Fruit fly (Drosophila melanogaster) whole organism, embryonic: ENCODE data around the gene Cont.

ENCODE experiments used
- Asciz ChIP-seq: fragments of 200-800 bp; sonication (Bioruptor generic); optimal IDR thresholded peaks from 2 replicates; lab custom pipeline; 2017; ENCODE audit warnings: missing biosample characterization, mild to moderate bottlenecking, missing genetic modification characterization, missing genetic modification reagents
- Atf3 ChIP-seq: fragments of 200-800 bp; sonication (Bioruptor generic); optimal IDR thresholded peaks from 3 replicates; lab custom pipeline; 2016; ENCODE audit warnings: missing biosample characterization, missing genetic modification characterization
- Bgb ChIP-seq: fragments of 200-800 bp; sonication (Bioruptor generic); IDR thresholded peaks from 2 replicates; pipeline ENCODE4 v1.3.6; 2022; ENCODE audit warnings: missing biosample characterization, missing genetic modification characterization; ENCODE audit not compliant: partially characterized antibody
- CG10209 ChIP-seq: fragments of 200-800 bp; sonication (Bioruptor generic); optimal IDR thresholded peaks from 3 replicates; lab custom pipeline; 2017; ENCODE audit warnings: missing biosample characterization, mild to moderate bottlenecking, missing genetic modification characterization, missing genetic modification reagents
- CG11398 ChIP-seq: fragments of 200-800 bp; sonication (Bioruptor generic); optimal IDR thresholded peaks from 2 replicates; lab custom pipeline; 2016; ENCODE audit warnings: missing biosample characterization, missing genetic modification characterization
- CG13624 ChIP-seq: fragments of 200-800 bp; sonication (Bioruptor generic); optimal IDR thresholded peaks from 2 replicates; lab custom pipeline; 2016; ENCODE audit warnings: missing biosample characterization, missing genetic modification characterization
- CG14014 ChIP-seq: fragments of 200-800 bp; sonication (Bioruptor generic); IDR thresholded peaks from 2 replicates; pipeline ENCODE4 v1.3.6; 2022; ENCODE audit warnings: missing biosample characterization, missing genetic modification characterization
- CG14860 ChIP-seq: fragments of 200-800 bp; sonication (Bioruptor generic); IDR thresholded peaks from 3 replicates; pipeline ENCODE4 v1.3.6; 2022; ENCODE audit warnings: missing biosample characterization, missing genetic modification characterization; ENCODE audit not compliant: partially characterized antibody
- CG16813 ChIP-seq: fragments of 200-800 bp; sonication (Bioruptor generic); IDR thresholded peaks from 3 replicates; pipeline ENCODE4 v1.3.6; 2022; ENCODE audit warnings: missing biosample characterization, missing genetic modification characterization; ENCODE audit not compliant: partially characterized antibody
- CG17802 ChIP-seq: fragments of 200-800 bp; sonication (Bioruptor generic); optimal IDR thresholded peaks from 2 replicates; lab custom pipeline; 2018; ENCODE audit warnings: missing biosample characterization, mild to moderate bottlenecking, missing genetic modification characterization, moderate library complexity
- CG30403 ChIP-seq: fragments of 200-800 bp; sonication (Bioruptor generic); optimal IDR thresholded peaks from 3 replicates; lab custom pipeline; 2016; ENCODE audit warnings: missing biosample characterization, missing genetic modification characterization
- CG31388 ChIP-seq: fragments of 200-800 bp; sonication (Bioruptor generic); optimal IDR thresholded peaks from 2 replicates; lab custom pipeline; 2016; ENCODE audit warnings: missing biosample characterization, missing genetic modification characterization
- CG34376 ChIP-seq: fragments of 200-800 bp; sonication (Bioruptor generic); optimal IDR thresholded peaks from 2 replicates; lab custom pipeline; 2018; ENCODE audit warnings: missing biosample characterization, mild to moderate bottlenecking, missing genetic modification characterization
- CG3847 ChIP-seq: fragments of 200-800 bp; sonication (Bioruptor generic); IDR thresholded peaks from 2 replicates; pipeline ENCODE4 v1.3.6; 2022; ENCODE audit warnings: missing biosample characterization, missing genetic modification characterization
- CG3995 ChIP-seq: fragments of 200-800 bp; sonication (Bioruptor generic); optimal IDR thresholded peaks from 3 replicates; lab custom pipeline; 2016; ENCODE audit warnings: missing biosample characterization, missing genetic modification characterization
- CG6689 ChIP-seq: fragments of 200-800 bp; sonication (Bioruptor generic); IDR thresholded peaks from 2 replicates; pipeline ENCODE4 v1.3.6; 2022; ENCODE audit warnings: missing biosample characterization, missing genetic modification characterization
- CG7372 ChIP-seq: fragments of 200-800 bp; sonication (Bioruptor generic); IDR thresholded peaks from 2 replicates; pipeline ENCODE4 v1.3.6; 2022; ENCODE audit warnings: missing biosample characterization, missing genetic modification characterization
- CG7556 ChIP-seq: fragments of 200-800 bp; sonication (Bioruptor generic); optimal IDR thresholded peaks from 2 replicates; lab custom pipeline; 2017; ENCODE audit warnings: missing biosample characterization, mild to moderate bottlenecking, missing genetic modification characterization
- CG9797 ChIP-seq: fragments of 200-800 bp; sonication (Bioruptor generic); optimal IDR thresholded peaks from 3 replicates; lab custom pipeline; 2018; ENCODE audit warnings: missing biosample characterization, mild to moderate bottlenecking, missing genetic modification characterization
- CTCF ChIP-seq: fragments of 200-800 bp; sonication (Bioruptor generic); optimal IDR thresholded peaks from 2 replicates; lab custom pipeline; 2017; ENCODE audit warnings: missing biosample characterization, mild to moderate bottlenecking, missing genetic modification characterization, moderate library complexity
- CoRest ChIP-seq: fragments of 200-800 bp; sonication (Bioruptor generic); optimal IDR thresholded peaks from 3 replicates; lab custom pipeline; 2018; ENCODE audit warnings: missing biosample characterization, mild to moderate bottlenecking, missing genetic modification characterization, moderate library complexity
- CrebB ChIP-seq: fragments of 200-800 bp; sonication (Bioruptor generic); optimal IDR thresholded peaks from 3 replicates; lab custom pipeline; 2018; ENCODE audit warnings: missing biosample characterization, mild to moderate bottlenecking, missing genetic modification characterization
- Dad ChIP-seq: fragments of 200-800 bp; sonication (Bioruptor generic); optimal IDR thresholded peaks from 3 replicates; lab custom pipeline; 2016; ENCODE audit warnings: missing biosample characterization, missing genetic modification characterization
- Dref ChIP-seq: fragments of 200-800 bp; sonication (Bioruptor generic); IDR thresholded peaks from 2 replicates; pipeline ENCODE4 v1.3.6; 2022; ENCODE audit warnings: missing biosample characterization, missing genetic modification characterization
- Fer1 ChIP-seq: fragments of 200-800 bp; sonication (Bioruptor generic); optimal IDR thresholded peaks from 2 replicates; lab custom pipeline; 2017; ENCODE audit warnings: missing biosample characterization, mild to moderate bottlenecking, missing genetic modification characterization
- HLH54F ChIP-seq: fragments of 200-800 bp; sonication (Bioruptor generic); optimal IDR thresholded peaks from 3 replicates; lab custom pipeline; 2016; ENCODE audit warnings: missing biosample characterization, missing genetic modification characterization
- Hr78 ChIP-seq, 2 experiments: fragments of 200-800 bp in 1 of 2; fragments of >200 bp in 1 of 2; sonication (Bioruptor generic) in 1 of 2; optimal IDR thresholded peaks; 2 replicates each; lab custom pipeline; 2017 to 2019; ENCODE audit warnings: missing biosample characterization in 2 of 2, missing genetic modification characterization in 2 of 2, mild to moderate bottlenecking in 1 of 2, moderate library complexity in 1 of 2
- Lhr ChIP-seq: fragments of 200-800 bp; sonication (Bioruptor generic); optimal IDR thresholded peaks from 3 replicates; lab custom pipeline; 2017; ENCODE audit warnings: mild to moderate bottlenecking, missing biosample characterization, missing genetic modification reagents, missing genetic modification characterization
- Meics ChIP-seq: fragments of 200-800 bp; sonication (Bioruptor generic); optimal IDR thresholded peaks from 2 replicates; lab custom pipeline; 2017; ENCODE audit warnings: missing biosample characterization, mild to moderate bottlenecking, missing genetic modification characterization
- NC2α ChIP-seq: fragments of 200-800 bp; sonication (Bioruptor generic); optimal IDR thresholded peaks from 2 replicates; lab custom pipeline; 2016; ENCODE audit warnings: missing biosample characterization, missing genetic modification characterization
- Nf-YC ChIP-seq: fragments of 200-800 bp; optimal IDR thresholded peaks from 3 replicates; lab custom pipeline; 2019; ENCODE audit warnings: missing biosample characterization, mild to moderate bottlenecking, missing genetic modification characterization, moderate library complexity
- Six4 ChIP-seq: fragments of 200-800 bp; sonication (Bioruptor generic); optimal IDR thresholded peaks from 2 replicates; lab custom pipeline; 2016; ENCODE audit warnings: missing biosample characterization, missing genetic modification characterization
- Stat92E ChIP-seq, 3 experiments: fragments of >200 bp in 2 of 3; fragments of 200-800 bp in 1 of 3; sonication (Bioruptor generic) in 1 of 3; optimal IDR thresholded peaks; 2 replicates each; lab custom pipeline; 2017 to 2019; ENCODE audit warnings: missing biosample characterization in 3 of 3, missing genetic modification characterization in 3 of 3, mild to moderate bottlenecking in 1 of 3, moderate library complexity in 1 of 3
- Xrp1 ChIP-seq: fragments of 200-800 bp; sonication (Bioruptor generic); IDR thresholded peaks from 2 replicates; pipeline ENCODE4 v1.3.6; 2022; ENCODE audit warnings: missing biosample characterization, missing genetic modification characterization
- bab2 ChIP-seq: fragments of 200-800 bp; sonication (Bioruptor generic); optimal IDR thresholded peaks from 2 replicates; lab custom pipeline; 2016; ENCODE audit warnings: missing biosample characterization, missing genetic modification characterization
- bsh ChIP-seq, 2 experiments: fragments of 200-800 bp; sonication (Bioruptor generic); optimal IDR thresholded peaks; 2 replicates each; lab custom pipeline; 2017 to 2018; ENCODE audit warnings: mild to moderate bottlenecking in 2 of 2, missing biosample characterization in 2 of 2, missing genetic modification characterization in 2 of 2, moderate library complexity in 1 of 2
- chn ChIP-seq: fragments of 200-800 bp; sonication (Bioruptor generic); optimal IDR thresholded peaks from 2 replicates; lab custom pipeline; 2016; ENCODE audit warnings: missing biosample characterization, missing genetic modification characterization
- dpn ChIP-seq, 2 experiments: fragments of 200-800 bp; sonication (Bioruptor generic); optimal IDR thresholded peaks; 3 replicates each; lab custom pipeline; 2016; ENCODE audit warnings: missing biosample characterization in 2 of 2, missing genetic modification characterization in 2 of 2
- ewg ChIP-seq: fragments of 200-800 bp; sonication (Bioruptor generic); optimal IDR thresholded peaks from 3 replicates; lab custom pipeline; 2017; ENCODE audit warnings: mild to moderate bottlenecking, missing biosample characterization, missing genetic modification reagents, missing genetic modification characterization
- ftz-f1 ChIP-seq: fragments of 200-800 bp; sonication (Bioruptor generic); optimal IDR thresholded peaks from 2 replicates; lab custom pipeline; 2016; ENCODE audit warnings: missing biosample characterization, missing genetic modification characterization
- her ChIP-seq: fragments of 200-800 bp; sonication (Bioruptor generic); optimal IDR thresholded peaks from 2 replicates; lab custom pipeline; 2016; ENCODE audit warnings: missing biosample characterization, missing genetic modification characterization
- inv ChIP-seq: fragments of 200-800 bp; sonication (Bioruptor generic); IDR thresholded peaks from 2 replicates; pipeline ENCODE4 v1.3.6; 2022; ENCODE audit warnings: missing biosample characterization, missing genetic modification characterization; ENCODE audit not compliant: partially characterized antibody
- jumu ChIP-seq: fragments of 200-800 bp; sonication (Bioruptor generic); optimal IDR thresholded peaks from 3 replicates; lab custom pipeline; 2016; ENCODE audit warnings: missing biosample characterization, missing genetic modification characterization
- pho ChIP-seq: fragments of 200-800 bp; sonication (Bioruptor generic); optimal IDR thresholded peaks from 2 replicates; lab custom pipeline; 2016; ENCODE audit warnings: missing biosample characterization, missing genetic modification characterization
- pnt ChIP-seq: fragments of 200-800 bp; sonication (Bioruptor generic); optimal IDR thresholded peaks from 3 replicates; lab custom pipeline; 2016; ENCODE audit warnings: missing biosample characterization, missing genetic modification characterization
- psq ChIP-seq: fragments of 200-800 bp; sonication (Bioruptor generic); optimal IDR thresholded peaks from 2 replicates; lab custom pipeline; 2017; ENCODE audit warnings: missing biosample characterization, missing genetic modification characterization
- row ChIP-seq: fragments of 200-800 bp; sonication (Bioruptor generic); IDR thresholded peaks from 3 replicates; pipeline ENCODE4 v1.3.6; 2022; ENCODE audit warnings: missing biosample characterization, missing genetic modification characterization
- sd ChIP-seq: fragments of 200-800 bp; sonication (Bioruptor generic); optimal IDR thresholded peaks from 3 replicates; lab custom pipeline; 2018; ENCODE audit warnings: missing biosample characterization, mild to moderate bottlenecking, missing genetic modification characterization, moderate library complexity
- sug ChIP-seq: fragments of 200-800 bp; optimal IDR thresholded peaks from 2 replicates; lab custom pipeline; 2019; ENCODE audit warnings: missing biosample characterization, mild to moderate bottlenecking, missing genetic modification characterization, moderate library complexity
- trem ChIP-seq: fragments of 200-800 bp; optimal IDR thresholded peaks from 3 replicates; lab custom pipeline; 2019; ENCODE audit warnings: missing biosample characterization, mild to moderate bottlenecking, missing genetic modification characterization, moderate library complexity

The Cont gene

dm6 chr3R:4387490-4387889 lies 6.4 kb downstream of the Cont start, which contains the start of gene tub (continued):
- TF ChIP-seq CG11398 (GFP tag; lab: Kevin White, UChicago) (peak; percentile 30), row (GFP tag; lab: Robert Waterston, UW) (peak; percentile 85), CoRest (tag; lab: Kevin White, UChicago) (peak; percentile 49), Fer1 (GFP tag; lab: Kevin White, UChicago) (peak; percentile 16), CrebB (tag; lab: Kevin White, UChicago) (peak; percentile 32), CG6689 (0 out of 2 replicates have a peak, but pooled peaks have one; percentile 25), her (GFP tag; lab: Kevin White, UChicago) (peak; percentile 23), Dref (peak; percentile 47), CG31388 (GFP tag; lab: Kevin White, UChicago) (peak; percentile 8), HLH54F (peak; percentile 28), Atf3 (GFP tag; lab: Kevin White, UChicago) (no peak), CG14014 (GFP tag; lab: Robert Waterston, UW) (peak; percentile 40; the same call in 1 of the 2 replicates), Bgb (GFP tag; lab: Robert Waterston, UW) (peak; percentile 19; the same call in 1 of the 2 replicates), Asciz (no peak), Meics (GFP tag; lab: Kevin White, UChicago) (peak; percentile 29), CG17802 (peak; percentile 80), Dad (GFP tag; lab: Kevin White, UChicago) (peak; percentile 28), CG10209 (GFP tag; lab: Kevin White, UChicago) (peak; percentile 11), Xrp1 (GFP tag; lab: Robert Waterston, UW) (peak; percentile 34), inv (GFP tag; lab: Robert Waterston, UW) (no peak), Stat92E (GFP tag; optimal IDR thresholded peaks at IDR 0.05; lab: Kevin White, UChicago) (peak in 1 of 3 experiments; percentile 13), CG9797 (GFP tag; lab: Kevin White, UChicago) (peak; percentile 84), CG7556 (GFP tag; lab: Kevin White, UChicago) (peak; percentile 6), bab2 (GFP tag; lab: Kevin White, UChicago) (peak; percentile 50), psq (GFP tag; lab: Kevin White, UChicago) (peak; percentile 32), ewg (GFP tag; lab: Kevin White, UChicago) (peak; percentile 35), CG13624 (GFP tag; lab: Kevin White, UChicago) (peak; percentile 49), CG16813 (GFP tag; lab: Robert Waterston, UW) (no peak), CG34376 (peak; percentile 11), CG3995 (GFP tag; lab: Kevin White, UChicago) (peak; percentile 6), dpn (GFP tag; optimal IDR thresholded peaks at IDR 0.05; lab: Kevin White, UChicago) (peak; percentile 33 to 56), Nf-YC (peak; percentile 43), CG30403 (GFP tag; lab: Kevin White, UChicago) (peak; percentile 41), jumu (GFP tag; lab: Kevin White, UChicago) (peak; percentile 13), sd (tag; lab: Kevin White, UChicago) (no peak), CG7372 (peak; percentile 29; the same call in 1 of the 2 replicates), Six4 (peak; percentile 27), NC2α (GFP tag; lab: Kevin White, UChicago) (no peak), pnt (GFP tag; lab: Kevin White, UChicago) (no peak), sug (tag; lab: Kevin White, UChicago) (peak; percentile 53), bsh (GFP tag; optimal IDR thresholded peaks at IDR 0.05; lab: Kevin White, UChicago) (peak in 1 of 2 experiments; percentile 26), trem (tag; lab: Kevin White, UChicago) (peak; percentile 45), pho (GFP tag; lab: Kevin White, UChicago) (peak; percentile 15), Hr78 (GFP tag; optimal IDR thresholded peaks at IDR 0.05; lab: Kevin White, UChicago) (no peak), ftz-f1 (peak; percentile 22), CG14860 (GFP tag; lab: Robert Waterston, UW) (no peak), Lhr (GFP tag; lab: Kevin White, UChicago) (peak; percentile 62), chn (GFP tag; lab: Kevin White, UChicago) (peak; percentile 1), CTCF (GFP tag; lab: Kevin White, UChicago) (peak; percentile 84), CG3847 (GFP tag; lab: Robert Waterston, UW) (peak; percentile 62; the same call in 1 of the 2 replicates)
